Worm (Caenorhabditis elegans): ENCODE measurements around the gene C18E9.2.

DNA sequence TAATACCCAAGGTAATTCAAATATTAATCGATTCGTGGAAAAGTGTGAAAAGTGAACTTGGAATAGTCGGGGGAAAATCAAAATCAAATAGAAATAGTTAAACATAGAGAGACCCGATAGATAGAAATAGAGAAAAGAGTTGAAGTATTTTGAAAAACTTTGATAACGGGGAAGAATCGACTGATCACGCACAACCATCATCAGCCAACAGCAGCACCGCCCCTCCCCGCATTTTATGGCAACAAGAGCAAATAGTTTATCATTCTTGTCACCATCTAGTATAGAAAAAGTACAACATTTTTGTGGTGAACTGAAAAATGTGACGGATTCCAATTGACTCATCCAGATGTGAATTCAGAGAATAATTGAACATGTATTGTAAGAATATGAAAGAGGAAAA, 26.8 kb downstream of the C18E9.2 start:
- TF ChIP-seq W03F9.2 (tag; optimal IDR thresholded peaks at IDR 0.05) (no peak), dao-5 (tag; optimal IDR thresholded peaks at IDR 0.05) (no peak)
